Fruit fly (Drosophila melanogaster) whole organism, prepupa: ENCODE measurements around the gene CG31787.

Experiments used
- CG34406 ChIP-seq: fragments of 200-800 bp; sonication (Bioruptor generic); optimal IDR thresholded peaks from 3 replicates; lab custom pipeline; 2016; ENCODE audit warnings: missing biosample characterization, missing genetic modification characterization
- CG8119 ChIP-seq: fragments of 200-800 bp; sonication (Bioruptor generic); IDR thresholded peaks from 3 replicates; pipeline ENCODE4 v1.3.6; 2022; ENCODE audit warnings: missing biosample characterization, missing genetic modification characterization
- CG8632 ChIP-seq: fragments of 200-800 bp; sonication (Bioruptor generic); optimal IDR thresholded peaks from 3 replicates; lab custom pipeline; 2016; ENCODE audit warnings: missing biosample characterization, missing genetic modification characterization
- Eip93F ChIP-seq: fragments of 200-800 bp; sonication (Bioruptor generic); optimal IDR thresholded peaks from 2 replicates; lab custom pipeline; 2016; ENCODE audit warnings: missing biosample characterization, mild to moderate bottlenecking, missing genetic modification characterization
- Hr4 ChIP-seq: fragments of 200-800 bp; sonication (Bioruptor generic); optimal IDR thresholded peaks from 3 replicates; lab custom pipeline; 2016; ENCODE audit warnings: missing biosample characterization, missing genetic modification characterization
- Lpt ChIP-seq: fragments of 200-800 bp; sonication (Bioruptor generic); optimal IDR thresholded peaks from 3 replicates; lab custom pipeline; 2016; ENCODE audit warnings: missing biosample characterization, missing genetic modification characterization
- Sox102F ChIP-seq: fragments of 200-800 bp; sonication (Bioruptor generic); optimal IDR thresholded peaks from 2 replicates; lab custom pipeline; 2016; ENCODE audit warnings: missing biosample characterization, mild to moderate bottlenecking, missing genetic modification characterization
- esn ChIP-seq: fragments of 200-800 bp; sonication (Bioruptor generic); optimal IDR thresholded peaks from 2 replicates; lab custom pipeline; 2016; ENCODE audit warnings: missing biosample characterization, mild to moderate bottlenecking, missing genetic modification characterization, moderate library complexity
- fkh ChIP-seq: fragments of 200-800 bp; sonication (Bioruptor generic); optimal IDR thresholded peaks from 3 replicates; lab custom pipeline; 2017; ENCODE audit warnings: missing biosample characterization, mild to moderate bottlenecking, missing genetic modification characterization, moderate library complexity

- TF ChIP-seq esn (GFP tag; lab: Kevin White, UChicago): no peak
- no peak for TF ChIP-seq Sox102F (GFP tag; lab: Kevin White, UChicago)
- no peak for TF ChIP-seq fkh (GFP tag; lab: Kevin White, UChicago)
- TF ChIP-seq CG34406 (GFP tag; lab: Kevin White, UChicago): no peak
- peak; percentile 78 for TF ChIP-seq CG8119 (GFP tag; lab: Robert Waterston, UW)
- TF ChIP-seq Eip93F (GFP tag; lab: Kevin White, UChicago): no peak
- no peak for TF ChIP-seq CG8632 (GFP tag; lab: Kevin White, UChicago)
- peak; percentile 76 for TF ChIP-seq Hr4 (GFP tag; lab: Kevin White, UChicago)
- peak; percentile 42 for TF ChIP-seq Lpt (GFP tag; lab: Kevin White, UChicago)
Observed at dm6 chr2L:18331612-18332011, 46.1 kb upstream of the CG31787 start.
